Worm (Caenorhabditis elegans) whole organism, L3 larva: Measurements from ENCODE around the gene tag-335.

ENCODE experiments used
- R02D3.7 ChIP-seq: fragments of 150-350 bp; optimal IDR thresholded peaks from 2 replicates; lab custom pipeline; 2014; ENCODE audit warnings: missing biosample characterization, missing genetic modification characterization
- ZK546.5 ChIP-seq: sonication (generic microtip); optimal IDR thresholded peaks from 2 replicates; lab custom pipeline; 2017; ENCODE audit warnings: missing biosample characterization, missing genetic modification characterization
- aly-2 ChIP-seq: fragments of 150-350 bp; optimal IDR thresholded peaks from 2 replicates; lab custom pipeline; 2014; ENCODE audit warnings: missing biosample characterization, missing genetic modification characterization
- ama-1 ChIP-seq: fragments of 150-350 bp; optimal IDR thresholded peaks from 2 replicates; lab custom pipeline; 2018
- ceh-16 ChIP-seq: sonication (generic microtip); optimal IDR thresholded peaks from 2 replicates; lab custom pipeline; 2017; ENCODE audit warnings: missing biosample characterization, missing genetic modification characterization
- ceh-28 ChIP-seq: fragments of 150-350 bp; optimal IDR thresholded peaks from 2 replicates; lab custom pipeline; 2014; ENCODE audit warnings: missing biosample characterization, missing genetic modification reagents, missing genetic modification characterization
- ceh-82 ChIP-seq: fragments of 150-350 bp; optimal IDR thresholded peaks from 2 replicates; lab custom pipeline; 2014; ENCODE audit warnings: missing biosample characterization, missing genetic modification characterization
- ceh-9 ChIP-seq: sonication (generic microtip); optimal IDR thresholded peaks from 2 replicates; lab custom pipeline; 2018; ENCODE audit warnings: missing biosample characterization, missing genetic modification characterization
- daf-12 ChIP-seq: fragments of 150-350 bp; optimal IDR thresholded peaks from 2 replicates; lab custom pipeline; 2014; ENCODE audit warnings: missing biosample characterization, missing genetic modification reagents, missing genetic modification characterization
- egl-5 ChIP-seq: fragments of 150-350 bp; optimal IDR thresholded peaks from 2 replicates; lab custom pipeline; 2017; ENCODE audit warnings: missing biosample characterization, missing genetic modification reagents, missing genetic modification characterization, inconsistent platforms
- elt-1 ChIP-seq: fragments of 150-350 bp; optimal IDR thresholded peaks from 2 replicates; lab custom pipeline; 2014; ENCODE audit warnings: missing biosample characterization, missing genetic modification characterization
- elt-2 ChIP-seq: sonication (generic microtip); optimal IDR thresholded peaks from 2 replicates; lab custom pipeline; 2016; ENCODE audit warnings: missing genetic modification reagents, mild to moderate bottlenecking, missing genetic modification characterization, missing compliant biosample characterization
- eor-1 ChIP-seq, 2 experiments: fragments of 150-350 bp; optimal IDR thresholded peaks; 2 replicates each; lab custom pipeline; 2014 to 2018; ENCODE audit warnings: missing biosample characterization in 2 of 2, missing genetic modification characterization in 2 of 2
- fkh-10 ChIP-seq: sonication (generic microtip); optimal IDR thresholded peaks from 2 replicates; lab custom pipeline; 2017; ENCODE audit warnings: missing biosample characterization, missing genetic modification reagents, missing genetic modification characterization
- fkh-2 ChIP-seq: fragments of 150-350 bp; optimal IDR thresholded peaks from 2 replicates; lab custom pipeline; 2014; ENCODE audit warnings: missing biosample characterization, missing genetic modification reagents, missing genetic modification characterization
- fos-1 ChIP-seq: fragments of 150-350 bp; optimal IDR thresholded peaks from 2 replicates; lab custom pipeline; 2014; ENCODE audit warnings: missing biosample characterization, missing genetic modification characterization
- hmg-11 ChIP-seq: sonication (generic microtip); optimal IDR thresholded peaks from 2 replicates; lab custom pipeline; 2016; ENCODE audit warnings: missing genetic modification characterization, missing compliant biosample characterization
- lin-39 ChIP-seq: fragments of 150-350 bp; optimal IDR thresholded peaks from 2 replicates; lab custom pipeline; 2018; ENCODE audit warnings: missing biosample characterization, missing genetic modification reagents, missing genetic modification characterization
- lsy-12 ChIP-seq: sonication (generic microtip); optimal IDR thresholded peaks from 2 replicates; lab custom pipeline; 2016; ENCODE audit warnings: mild to moderate bottlenecking, missing genetic modification characterization, missing compliant biosample characterization
- mdl-1 ChIP-seq: fragments of 150-350 bp; optimal IDR thresholded peaks from 2 replicates; lab custom pipeline; 2014; ENCODE audit warnings: missing biosample characterization, missing genetic modification characterization
- mml-1 ChIP-seq: fragments of 150-350 bp; sonication (generic microtip); optimal IDR thresholded peaks from 3 replicates; lab custom pipeline; 2014; ENCODE audit warnings: missing biosample characterization, missing genetic modification characterization
- nfya-1 ChIP-seq: sonication (generic microtip); optimal IDR thresholded peaks from 2 replicates; lab custom pipeline; 2017; ENCODE audit warnings: missing genetic modification characterization, mild to moderate bottlenecking, missing compliant biosample characterization, antibody characterized with exemption, moderate library complexity; ENCODE audit not compliant: insufficient read depth
- nhr-11 ChIP-seq: fragments of 150-350 bp; optimal IDR thresholded peaks from 2 replicates; lab custom pipeline; 2014; ENCODE audit warnings: missing biosample characterization, missing genetic modification characterization
- nhr-12 ChIP-seq: fragments of 150-350 bp; optimal IDR thresholded peaks from 2 replicates; lab custom pipeline; 2014; ENCODE audit warnings: missing biosample characterization, missing genetic modification characterization
- nhr-23 ChIP-seq: fragments of 150-350 bp; optimal IDR thresholded peaks from 2 replicates; lab custom pipeline; 2014; ENCODE audit warnings: missing biosample characterization, missing genetic modification reagents, missing genetic modification characterization
- nhr-237 ChIP-seq: fragments of 150-350 bp; optimal IDR thresholded peaks from 2 replicates; lab custom pipeline; 2014; ENCODE audit warnings: missing biosample characterization, missing genetic modification characterization
- nhr-25 ChIP-seq: sonication (generic microtip); optimal IDR thresholded peaks from 2 replicates; lab custom pipeline; 2017; ENCODE audit warnings: missing biosample characterization, missing genetic modification characterization
- nhr-28 ChIP-seq: fragments of 150-350 bp; optimal IDR thresholded peaks from 2 replicates; lab custom pipeline; 2014; ENCODE audit warnings: missing biosample characterization, missing genetic modification characterization
- nhr-67 ChIP-seq: fragments of 150-350 bp; optimal IDR thresholded peaks from 2 replicates; lab custom pipeline; 2014; ENCODE audit warnings: missing biosample characterization, missing genetic modification characterization
- pha-4 ChIP-seq: fragments of 150-350 bp; optimal IDR thresholded peaks from 2 replicates; lab custom pipeline; 2014; ENCODE audit warnings: missing biosample characterization, missing genetic modification reagents, missing genetic modification characterization
- pqm-1 ChIP-seq: fragments of 150-350 bp; optimal IDR thresholded peaks from 2 replicates; lab custom pipeline; 2017; ENCODE audit warnings: missing biosample characterization, missing genetic modification characterization, inconsistent platforms
- sea-2 ChIP-seq: fragments of 150-350 bp; sonication (generic microtip); optimal IDR thresholded peaks from 4 replicates; lab custom pipeline; 2014; ENCODE audit warnings: missing biosample characterization, missing genetic modification reagents, missing genetic modification characterization
- snpc-4 ChIP-seq: fragments of 150-350 bp; optimal IDR thresholded peaks from 2 replicates; lab custom pipeline; 2014; ENCODE audit warnings: missing biosample characterization, missing genetic modification characterization
- tbx-2 ChIP-seq: sonication (generic microtip); optimal IDR thresholded peaks from 2 replicates; lab custom pipeline; 2016; ENCODE audit warnings: mild to moderate bottlenecking, missing genetic modification characterization, missing compliant biosample characterization
- unc-62 ChIP-seq: fragments of 150-350 bp; sonication (generic microtip); optimal IDR thresholded peaks from 4 replicates; lab custom pipeline; 2014; ENCODE audit warnings: missing biosample characterization, missing genetic modification reagents, missing genetic modification characterization
- zag-1 ChIP-seq: fragments of 150-350 bp; optimal IDR thresholded peaks from 2 replicates; lab custom pipeline; 2014; ENCODE audit warnings: missing biosample characterization, missing genetic modification characterization
- ztf-11 ChIP-seq: fragments of 150-350 bp; optimal IDR thresholded peaks from 2 replicates; lab custom pipeline; 2014; ENCODE audit warnings: missing biosample characterization, missing genetic modification characterization
- ztf-4 ChIP-seq: fragments of 150-350 bp; optimal IDR thresholded peaks from 2 replicates; lab custom pipeline; 2014; ENCODE audit warnings: missing biosample characterization, missing genetic modification characterization

Gene tag-335

ce11 chrIV:12252579-12252978, 25.8 kb downstream of the tag-335 start, which contains the start of gene dnj-26:
dnj-26 (minus strand) TSS chrIV:12252679.
- no peak for TF ChIP-seq mml-1 (tag; lab: Kevin White, UChicago)
- no peak for TF ChIP-seq lin-39 (tag; lab: Kevin White, UChicago)
- no peak for TF ChIP-seq ceh-9 (tag; lab: Kevin White, UChicago)
- TF ChIP-seq nhr-28 (tag; lab: Kevin White, UChicago), result no peak
- TF ChIP-seq R02D3.7 (tag; lab: Kevin White, UChicago), result no peak
- no peak for TF ChIP-seq elt-1 (tag; lab: Kevin White, UChicago)
- TF ChIP-seq daf-12 (tag; lab: Kevin White, UChicago), result no peak
- no peak for TF ChIP-seq nhr-25
- TF ChIP-seq unc-62 (GFP tag; lab: Kevin White, UChicago), result no peak
- no peak for TF ChIP-seq aly-2 (tag; lab: Kevin White, UChicago)
- TF ChIP-seq pqm-1 (tag; lab: Kevin White, UChicago), result no peak
- TF ChIP-seq hmg-11 (tag; lab: Kevin White, UChicago), result no peak
- TF ChIP-seq nhr-23 (tag; lab: Kevin White, UChicago), result no peak
- TF ChIP-seq eor-1 (tag; optimal IDR thresholded peaks at IDR 0.05; lab: Kevin White, UChicago), result no peak
- no peak for TF ChIP-seq fos-1 (tag; lab: Kevin White, UChicago)
- TF ChIP-seq lsy-12 (tag; lab: Kevin White, UChicago), result no peak
- TF ChIP-seq fkh-10 (GFP tag; lab: Kevin White, UChicago), result no peak
- no peak for TF ChIP-seq tbx-2 (tag; lab: Kevin White, UChicago)

DNA sequence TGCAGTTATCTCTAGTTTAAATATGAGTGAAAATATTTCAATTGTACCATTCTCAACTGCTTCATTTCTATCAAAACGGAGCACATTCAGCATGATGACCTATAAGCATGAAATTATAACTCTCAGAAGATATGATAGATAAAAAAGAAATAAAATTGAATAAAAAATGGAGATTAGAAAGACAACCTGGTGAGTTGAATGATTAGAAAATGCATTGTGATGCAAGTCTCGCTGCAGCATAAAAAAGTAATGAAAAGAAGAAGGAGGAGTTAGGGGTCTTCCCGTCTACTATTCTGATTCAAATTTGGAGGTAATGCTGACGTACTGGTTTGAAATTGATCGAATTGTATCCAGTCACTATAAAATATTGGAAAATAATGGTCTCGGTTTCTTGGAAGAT, 33.7 kb downstream of the tag-335 start, which contains the start of gene sre-15:
sre-15 (minus strand) TSS at position 101 of the 400 bp plus-strand sequence.
- TF ChIP-seq ama-1 (no peak), ceh-82 (tag; lab: Kevin White, UChicago) (no peak), mml-1 (tag; lab: Kevin White, UChicago) (no peak), daf-12 (tag; lab: Kevin White, UChicago) (no peak), snpc-4 (tag; lab: Kevin White, UChicago) (no peak), ztf-11 (no peak), ceh-9 (tag; lab: Kevin White, UChicago) (no peak), hmg-11 (tag; lab: Kevin White, UChicago) (no peak), mdl-1 (tag; lab: Kevin White, UChicago) (no peak), nhr-67 (tag; lab: Kevin White, UChicago) (no peak), egl-5 (tag; lab: Kevin White, UChicago) (no peak), elt-2 (tag; lab: Kevin White, UChicago) (no peak), sea-2 (GFP tag; lab: Kevin White, UChicago) (no peak), fkh-2 (no peak), ztf-4 (tag; lab: Kevin White, UChicago) (no peak), ceh-28 (tag; lab: Kevin White, UChicago) (no peak)

- TF ChIP-seq fos-1 (tag; lab: Kevin White, UChicago) (no peak), ceh-28 (tag; lab: Kevin White, UChicago) (no peak), fkh-2 (no peak), sea-2 (GFP tag; lab: Kevin White, UChicago) (no peak), ZK546.5 (tag; lab: Kevin White, UChicago) (no peak), zag-1 (no peak), nhr-23 (tag; lab: Kevin White, UChicago) (no peak)
Observed at ce11 chrIV:12238851-12239250, 39.5 kb downstream of the tag-335 start, which contains the start of gene sre-19. sre-19 (minus strand) TSS chrIV:12238951.

DNA sequence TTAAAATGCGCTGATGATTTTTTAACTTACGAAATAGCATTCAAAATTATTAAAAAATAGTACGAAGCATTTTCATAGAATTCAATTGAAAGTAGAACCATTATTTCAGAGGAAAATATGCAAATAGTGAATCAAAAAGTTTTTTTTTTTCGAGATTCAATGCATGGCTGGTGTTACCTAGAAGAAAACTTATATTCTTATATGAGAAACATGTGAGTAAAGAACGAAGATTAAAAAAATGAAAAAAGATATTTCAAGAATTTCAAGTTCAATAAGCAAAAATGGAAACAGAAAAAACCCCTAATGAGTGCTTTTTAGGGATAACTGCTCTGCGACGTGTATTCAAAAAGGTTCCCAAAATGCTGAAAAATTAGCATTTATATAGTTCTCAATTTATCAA, 42.4 kb downstream of the tag-335 start, which contains the start of gene sre-16:
sre-16 (minus strand) TSS at position 101 of the 400 bp plus-strand sequence.
- TF ChIP-seq mdl-1 (tag; lab: Kevin White, UChicago), result no peak
- no peak for TF ChIP-seq ceh-28 (tag; lab: Kevin White, UChicago)
- TF ChIP-seq sea-2 (GFP tag; lab: Kevin White, UChicago), result no peak
- TF ChIP-seq nhr-12 (tag; lab: Kevin White, UChicago), result no peak
- TF ChIP-seq nhr-237 (tag; lab: Kevin White, UChicago), result no peak
- TF ChIP-seq ama-1, result no peak
- TF ChIP-seq, all 47 proteins: peak for 0

DNA sequence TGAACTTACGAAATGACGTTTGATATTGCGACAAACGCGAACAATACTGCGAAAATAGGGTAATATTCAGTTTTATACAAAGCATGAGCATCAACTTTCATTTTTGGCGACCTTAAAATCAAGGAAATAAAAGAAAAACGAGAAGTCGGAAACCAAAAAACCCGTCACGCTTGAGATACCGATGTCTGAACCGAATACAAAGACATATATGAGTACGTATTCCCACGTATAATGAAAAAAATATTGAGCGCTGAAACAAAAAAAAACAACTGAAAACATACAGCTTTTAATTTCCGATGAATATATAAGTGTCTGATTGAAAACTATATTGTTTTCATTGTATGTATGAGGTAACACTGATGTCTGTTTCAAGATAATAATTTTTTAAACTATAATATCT, 48.7 kb downstream of the tag-335 start, which contains the start of gene sre-18:
sre-18 (minus strand) TSS at position 101 of the 400 bp plus-strand sequence.
- TF ChIP-seq nfya-1 (tag; lab: Kevin White, UChicago) (no peak), ceh-9 (tag; lab: Kevin White, UChicago) (no peak), daf-12 (tag; lab: Kevin White, UChicago) (no peak), snpc-4 (tag; lab: Kevin White, UChicago) (no peak), ceh-16 (tag; lab: Kevin White, UChicago) (no peak), mml-1 (tag; lab: Kevin White, UChicago) (no peak), nhr-12 (tag; lab: Kevin White, UChicago) (no peak), nhr-237 (tag; lab: Kevin White, UChicago) (no peak), elt-2 (tag; lab: Kevin White, UChicago) (no peak), unc-62 (GFP tag; lab: Kevin White, UChicago) (no peak), hmg-11 (tag; lab: Kevin White, UChicago) (no peak), pha-4 (no peak), nhr-11 (tag; lab: Kevin White, UChicago) (no peak), lsy-12 (tag; lab: Kevin White, UChicago) (no peak), ama-1 (no peak), ztf-11 (no peak), sea-2 (GFP tag; lab: Kevin White, UChicago) (no peak)
